Fruit fly (Drosophila melanogaster): Measurements from ENCODE around the gene Sas10.

Sas10 gene

DNA sequence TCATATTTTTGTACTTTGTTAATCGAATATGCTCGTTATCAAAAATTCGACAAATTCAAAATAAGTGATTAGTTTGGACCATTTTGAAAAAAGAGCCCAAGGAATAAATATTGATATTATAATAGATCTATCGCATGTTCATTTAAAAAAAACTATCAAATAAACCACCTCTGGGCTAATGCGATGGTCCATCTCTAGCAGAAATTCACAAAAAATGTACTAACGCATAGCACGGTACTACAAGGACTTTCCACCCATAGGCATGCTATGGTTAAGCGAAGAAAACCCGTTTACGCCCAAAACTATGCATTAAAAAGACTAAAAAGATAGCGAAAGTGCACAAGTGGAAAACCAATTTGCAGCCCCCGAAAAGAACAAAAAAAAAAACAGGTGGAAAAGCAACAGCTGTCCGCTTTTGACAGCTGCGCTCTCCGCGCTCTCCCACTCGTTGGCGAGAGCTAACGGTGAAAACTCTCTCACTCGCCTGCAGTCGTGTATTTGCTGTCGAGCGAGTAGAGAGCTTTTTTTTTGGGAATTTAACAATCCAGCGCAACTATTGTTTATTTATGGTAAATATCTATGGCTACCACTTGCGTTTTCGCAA is 15.2 kb downstream of the Sas10 start, which contains the start of gene CanB (continued):
- TF ChIP-seq NC2α (GFP tag; optimal IDR thresholded peaks at IDR 0.05) (no peak), fd64A (GFP tag; optimal IDR thresholded peaks at IDR 0.05) (no peak), CG7556 (GFP tag; optimal IDR thresholded peaks at IDR 0.05) (no peak), pb (GFP tag; optimal IDR thresholded peaks at IDR 0.05) (no peak), CG17359 (tag; optimal IDR thresholded peaks at IDR 0.05) (no peak), CG6175 (GFP tag; IDR thresholded peaks at IDR 0.05) (no peak), CG18262 (tag; optimal IDR thresholded peaks at IDR 0.05) (no peak), CG9215 (GFP tag; IDR thresholded peaks at IDR 0.05) (no peak), wdn (GFP tag; IDR thresholded peaks at IDR 0.05) (no peak), Dek (tag; optimal IDR thresholded peaks at IDR 0.05) (no peak), schlank (tag; optimal IDR thresholded peaks at IDR 0.05) (no peak), D19B (GFP tag; optimal IDR thresholded peaks at IDR 0.05) (no peak), Chrac-16 (GFP tag; optimal IDR thresholded peaks at IDR 0.05) (no peak), org-1 (GFP tag; optimal IDR thresholded peaks at IDR 0.05) (no peak), Max (GFP tag; optimal IDR thresholded peaks at IDR 0.05) (no peak), Bgb (GFP tag; IDR thresholded peaks at IDR 0.05; ENCODE audit: partially characterized antibody) (peak; percentile 57), her (GFP tag; optimal IDR thresholded peaks at IDR 0.05) (no peak), CG8478 (optimal IDR thresholded peaks at IDR 0.05) (no peak), C15 (GFP tag; IDR thresholded peaks at IDR 0.05) (no peak), bowl (GFP tag; IDR thresholded peaks at IDR 0.05) (no peak), CG11398 (GFP tag; optimal IDR thresholded peaks at IDR 0.05) (no peak), CG13123 (GFP tag; optimal IDR thresholded peaks at IDR 0.05) (no peak), esg (GFP tag; conservative IDR thresholded peaks at IDR 0.05) (no peak), phol (tag; optimal IDR thresholded peaks at IDR 0.05) (peak; percentile 18), repo (GFP tag; optimal IDR thresholded peaks at IDR 0.05) (no peak), Hr3 (GFP tag; optimal IDR thresholded peaks at IDR 0.05) (no peak), Side (GFP tag; optimal IDR thresholded peaks at IDR 0.05) (no peak), CG9797 (GFP tag; optimal IDR thresholded peaks at IDR 0.05) (peak; percentile 5), maf-S (GFP tag; optimal IDR thresholded peaks at IDR 0.05) (no peak), row (GFP tag; IDR thresholded peaks at IDR 0.05) (peak; percentile 78), ro (GFP tag; IDR thresholded peaks at IDR 0.05) (no peak), zfh1 (GFP tag; IDR thresholded peaks at IDR 0.05) (no peak), Awh (GFP tag; IDR thresholded peaks at IDR 0.05) (no peak), Dbx (GFP tag; IDR thresholded peaks at IDR 0.05) (no peak), gem (tag; optimal IDR thresholded peaks at IDR 0.05) (peak; percentile 29), trh (GFP tag; optimal IDR thresholded peaks at IDR 0.05) (no peak), CG3838 (GFP tag; optimal IDR thresholded peaks at IDR 0.05) (no peak), toy (GFP tag; IDR thresholded peaks at IDR 0.05) (no peak), p53 (GFP tag; optimal IDR thresholded peaks at IDR 0.05) (no peak), NC2β (GFP tag; optimal IDR thresholded peaks at IDR 0.05) (no peak), Hmr (GFP tag; optimal IDR thresholded peaks at IDR 0.05) (peak; percentile 30), CG8924 (tag; optimal IDR thresholded peaks at IDR 0.05) (no peak), stwl (tag; optimal IDR thresholded peaks at IDR 0.05) (peak; percentile 42), oc (tag; optimal IDR thresholded peaks at IDR 0.05) (no peak), CG42726 (GFP tag; IDR thresholded peaks at IDR 0.05; ENCODE audit: partially characterized antibody) (no peak), Ravus (GFP tag; IDR thresholded peaks at IDR 0.05) (no peak), CG14710 (tag; optimal IDR thresholded peaks at IDR 0.05) (peak; percentile 23), aop (GFP tag; IDR thresholded peaks at IDR 0.05) (no peak), sima (GFP tag; optimal IDR thresholded peaks at IDR 0.05) (no peak), CG12391 (tag; optimal IDR thresholded peaks at IDR 0.05) (peak; percentile 26), CG18619 (GFP tag; optimal IDR thresholded peaks at IDR 0.05) (no peak), CG13287 (GFP tag; IDR thresholded peaks at IDR 0.05; ENCODE audit: partially characterized antibody) (peak; percentile 67)

Data from whole organism, embryonic.